Fruit fly (Drosophila melanogaster) whole organism, embryonic: Measurements from ENCODE around the gene CG5087.

Source experiments
- CG11560 ChIP-seq: fragments of 200-800 bp; sonication (Bioruptor generic); IDR thresholded peaks from 3 replicates; pipeline ENCODE4 v1.3.6; 2022; ENCODE audit warnings: missing biosample characterization, missing genetic modification characterization
- Nf-YB ChIP-seq: fragments of 200-800 bp; sonication (Bioruptor generic); optimal IDR thresholded peaks from 3 replicates; lab custom pipeline; 2019; ENCODE audit warnings: missing biosample characterization, mild to moderate bottlenecking, missing genetic modification characterization, moderate library complexity
- gt ChIP-seq: fragments of 200-800 bp; sonication (Bioruptor generic); IDR thresholded peaks from 2 replicates; pipeline ENCODE4 v1.3.6; 2022; ENCODE audit warnings: missing biosample characterization, missing genetic modification characterization
- sna ChIP-seq: fragments of 200-800 bp; sonication (Bioruptor generic); IDR thresholded peaks from 2 replicates; pipeline ENCODE4 v1.3.6; 2022; ENCODE audit warnings: missing biosample characterization, missing genetic modification characterization; ENCODE audit not compliant: partially characterized antibody

DNA sequence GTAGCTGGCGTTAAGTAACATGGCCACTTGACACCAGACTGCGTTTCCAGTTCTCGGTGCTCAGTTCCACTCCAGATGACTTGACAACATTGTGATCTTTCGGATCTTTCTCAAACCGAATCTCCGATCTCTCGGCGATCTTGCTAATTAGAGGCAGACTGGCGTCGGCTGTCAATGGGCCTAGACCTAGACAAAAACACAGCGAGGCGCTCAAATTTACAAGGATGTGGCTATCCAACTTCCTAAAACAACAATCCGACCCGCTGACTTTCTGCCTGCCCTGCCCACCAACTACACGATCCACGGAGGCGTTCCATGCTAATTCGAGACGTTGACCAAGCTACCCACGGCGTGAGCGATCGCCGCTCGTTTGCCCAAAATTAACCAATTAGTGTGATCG is 15.8 kb downstream of the CG5087 start:
- TF ChIP-seq sna (GFP tag; lab: Robert Waterston, UW) = no peak
- TF ChIP-seq CG11560 (tag; lab: Robert Waterston, UW) = no peak
- no peak for TF ChIP-seq gt (GFP tag; lab: Robert Waterston, UW)
- TF ChIP-seq Nf-YB = no peak
